Fruit fly (Drosophila melanogaster) whole organism, adult: Measurements from ENCODE around the gene nSyb.

Experiments
- CG11617 ChIP-seq: fragments of 200-800 bp; sonication (Bioruptor generic); optimal IDR thresholded peaks from 2 replicates; lab custom pipeline; 2017; ENCODE audit warnings: mild to moderate bottlenecking, missing biosample characterization, missing genetic modification reagents, missing genetic modification characterization
- CG14711 ChIP-seq: fragments of 200-800 bp; sonication (Bioruptor generic); optimal IDR thresholded peaks from 2 replicates; lab custom pipeline; 2018; ENCODE audit warnings: missing biosample characterization, mild to moderate bottlenecking, missing genetic modification characterization, moderate library complexity
- kay ChIP-seq: fragments of 200-800 bp; sonication (Bioruptor generic); peaks from one replicate; lab custom pipeline; 2016; ENCODE audit warnings: missing biosample characterization, missing genetic modification characterization, borderline replicate concordance
- ovo ChIP-seq: fragments of 200-800 bp; sonication (Bioruptor generic); optimal IDR thresholded peaks from 2 replicates; lab custom pipeline; 2016; ENCODE audit warnings: missing biosample characterization, missing genetic modification characterization
- pad ChIP-seq: fragments of 200-800 bp; sonication (Bioruptor generic); optimal IDR thresholded peaks from 3 replicates; lab custom pipeline; 2017; ENCODE audit warnings: missing biosample characterization, missing genetic modification characterization, mild to moderate bottlenecking, moderate library complexity, missing genetic modification reagents
- tj ChIP-seq: fragments of 200-800 bp; sonication (Bioruptor generic); optimal IDR thresholded peaks from 3 replicates; lab custom pipeline; 2017; ENCODE audit warnings: missing biosample characterization, mild to moderate bottlenecking, missing genetic modification characterization, moderate library complexity

- no peak for TF ChIP-seq pad
- no peak for TF ChIP-seq kay (GFP tag; lab: Kevin White, UChicago)
- TF ChIP-seq CG14711, result no peak
- no peak for TF ChIP-seq ovo (GFP tag; lab: Kevin White, UChicago)
- TF ChIP-seq CG11617 (GFP tag; lab: Kevin White, UChicago), result no peak
- no peak for TF ChIP-seq tj (GFP tag; lab: Kevin White, UChicago)
Measured at dm6 chr3L:1629064-1629777, 8.3 kb downstream of the nSyb start, which contains the start of gene GC.
